Fruit fly (Drosophila melanogaster) Kc167 (cell line): ENCODE data around the gene CG17732.

Experiments
- Myc ChIP-seq: fragments of >200 bp; optimal IDR thresholded peaks from 2 replicates; lab custom pipeline; 2017; ENCODE audit warnings: missing external identifiers
- Sin3A ChIP-seq: fragments of >200 bp; optimal IDR thresholded peaks from 2 replicates; lab custom pipeline; 2018; ENCODE audit warnings: missing external identifiers
- h ChIP-seq: fragments of >200 bp; optimal IDR thresholded peaks from 3 replicates; lab custom pipeline; 2018; ENCODE audit warnings: missing external identifiers
- insv ChIP-seq: fragments of >200 bp; optimal IDR thresholded peaks from 3 replicates; lab custom pipeline; 2018; ENCODE audit warnings: missing external identifiers
- psq ChIP-seq: fragments of >200 bp; optimal IDR thresholded peaks from 2 replicates; lab custom pipeline; 2017; ENCODE audit warnings: missing external identifiers
- ttk ChIP-seq: sonication (Bioruptor generic); optimal IDR thresholded peaks from 2 replicates; lab custom pipeline; 2017; ENCODE audit warnings: missing external identifiers

CG17732 gene

dm6 chr3L:20004442-20004869 lies 23.0 kb downstream of the CG17732 start:
- TF ChIP-seq psq (lab: Kevin White, UChicago) (no peak), Sin3A (no peak), Myc (no peak), insv (no peak), ttk (lab: Kevin White, UChicago) (no peak), h (lab: Kevin White, UChicago) (no peak)

DNA sequence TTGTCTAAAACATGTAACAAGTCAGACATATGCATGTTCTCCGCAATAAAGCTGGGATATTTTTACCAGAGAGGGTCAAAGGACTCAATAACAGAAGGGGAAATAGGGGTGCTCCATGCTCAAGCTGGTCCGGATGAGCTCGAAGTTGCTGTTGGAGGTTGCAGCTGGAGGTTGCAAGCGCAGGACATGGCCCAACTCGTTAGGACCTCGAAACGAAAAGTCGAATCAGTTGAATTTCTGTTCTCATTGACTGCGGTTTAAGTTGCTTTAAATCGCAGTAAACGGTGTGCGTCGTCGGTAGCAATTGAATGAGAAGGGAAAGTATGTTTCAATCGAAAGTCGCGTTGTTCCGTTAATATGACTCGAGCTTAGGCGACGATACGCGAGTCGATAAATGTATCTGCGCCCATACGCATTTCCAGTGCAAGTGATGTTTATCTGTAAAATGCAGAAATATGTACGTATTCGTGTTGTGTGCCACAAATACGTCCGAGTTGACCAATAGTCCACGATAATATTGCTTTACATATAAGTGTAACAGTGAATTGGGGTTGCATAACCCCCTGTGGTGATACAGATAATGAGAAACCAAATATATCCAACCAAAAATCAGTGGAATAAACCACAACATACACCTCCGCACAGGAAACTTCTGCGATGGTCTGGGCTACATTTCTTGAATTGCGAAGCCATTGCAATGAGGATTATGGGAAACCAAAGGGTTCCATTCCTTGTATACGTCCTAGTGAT lies 23.7 kb downstream of the CG17732 start, which contains the start of gene kug:
kug (plus strand) TSS at position 269 of the 750 bp plus-strand sequence.
- no peak for TF ChIP-seq Sin3A
- TF ChIP-seq ttk (lab: Kevin White, UChicago) = no peak
- no peak for TF ChIP-seq h (lab: Kevin White, UChicago)
- no peak for TF ChIP-seq psq (lab: Kevin White, UChicago)
- TF ChIP-seq insv = no peak
- TF ChIP-seq Myc = no peak

- TF ChIP-seq h (lab: Kevin White, UChicago) (no peak), psq (lab: Kevin White, UChicago) (peak; percentile 78)
Observed at dm6 chr3L:20006269-20007265, 25.1 kb downstream of the CG17732 start.

- no peak for TF ChIP-seq h (lab: Kevin White, UChicago)
- TF ChIP-seq psq (lab: Kevin White, UChicago) = no peak
- no peak for TF ChIP-seq ttk (lab: Kevin White, UChicago)
- TF ChIP-seq Sin3A = no peak
- no peak for TF ChIP-seq insv
- no peak for TF ChIP-seq Myc
Observed at dm6 chr3L:20027735-20028134, 46.2 kb downstream of the CG17732 start, which contains the start of gene CG14183. CG14183 (minus strand) TSS chr3L:20027835.

- TF ChIP-seq h (lab: Kevin White, UChicago) (no peak), psq (lab: Kevin White, UChicago) (peak; percentile 79), Sin3A (no peak)
Observed at dm6 chr3L:20028753-20029152, 47.3 kb downstream of the CG17732 start, which contains the start of gene Lamtor1. Lamtor1 (minus strand) TSS chr3L:20029020.
